Fruit fly (Drosophila melanogaster): Measurements from ENCODE around the gene Mrp4.

The Mrp4 gene

dm6 chr3R:11566769-11567570, 2.1 kb upstream of the Mrp4 start, which contains the start of the genes fabp and sea:
Gene fabp, minus strand, starts transcription at chr3R:11567054.
Gene sea, minus strand, starts transcription at chr3R:11567054.
- TF ChIP-seq CG1529 (GFP tag; optimal IDR thresholded peaks at IDR 0.05): no peak
- 0 out of 2 replicates have a peak, but pooled peaks have one; percentile 17 for TF ChIP-seq CG17328 (GFP tag; IDR thresholded peaks at IDR 0.05)
- TF ChIP-seq CG6791 (GFP tag; IDR thresholded peaks at IDR 0.05; ENCODE audit: partially characterized antibody): 0 out of 3 replicates have a peak, but pooled peaks have one; percentile 23
- peak; percentile 64 for TF ChIP-seq crol (GFP tag; IDR thresholded peaks at IDR 0.05)
- peak; percentile 48; the same call in 2 of the 3 replicates for TF ChIP-seq so (GFP tag; IDR thresholded peaks at IDR 0.05)
- TF ChIP-seq chinmo (GFP tag; IDR thresholded peaks at IDR 0.05; ENCODE audit: partially characterized antibody): peak; percentile 75; the same call in 2 of the 4 replicates
- TF ChIP-seq CG34224 (GFP tag; IDR thresholded peaks at IDR 0.05; ENCODE audit: partially characterized antibody): peak; percentile 22; the same call in 1 of the 3 replicates
- peak; percentile 80 for TF ChIP-seq Jarid2 (GFP tag; optimal IDR thresholded peaks at IDR 0.05)
- TF ChIP-seq bsh (GFP tag; optimal IDR thresholded peaks at IDR 0.05): peak in 1 of 2 experiments; percentile 14
- no peak for TF ChIP-seq CG8290 (GFP tag; optimal IDR thresholded peaks at IDR 0.05)
- TF ChIP-seq CG8290 (tag; optimal IDR thresholded peaks at IDR 0.05): peak in 1 of 2 experiments; percentile 46
- peak; percentile 13 for TF ChIP-seq mam (GFP tag; optimal IDR thresholded peaks at IDR 0.05)
- 0 out of 2 replicates have a peak, but pooled peaks have one; percentile 32 for TF ChIP-seq sna (GFP tag; IDR thresholded peaks at IDR 0.05; ENCODE audit: partially characterized antibody)
- no peak for TF ChIP-seq CG6654 (GFP tag; optimal IDR thresholded peaks at IDR 0.05)
- TF ChIP-seq crp (GFP tag; optimal IDR thresholded peaks at IDR 0.05): no peak
- TF ChIP-seq onecut (GFP tag; IDR thresholded peaks at IDR 0.05): peak; percentile 21; the same call in 1 of the 2 replicates
- TF ChIP-seq Max (GFP tag; optimal IDR thresholded peaks at IDR 0.05): no peak
- TF ChIP-seq Med (GFP tag): peak; percentile 57
- TF ChIP-seq sd (tag; optimal IDR thresholded peaks at IDR 0.05): peak; percentile 85
- peak; percentile 45 for TF ChIP-seq CG6765 (GFP tag; optimal IDR thresholded peaks at IDR 0.05)
- TF ChIP-seq Eip74EF (GFP tag; optimal IDR thresholded peaks at IDR 0.05): peak in 1 of 2 experiments; percentile 19
- peak; percentile 39 for TF ChIP-seq CG10543 (GFP tag; optimal IDR thresholded peaks at IDR 0.05)
- no peak for TF ChIP-seq nmo (GFP tag; optimal IDR thresholded peaks at IDR 0.05)
- peak; percentile 46 for TF ChIP-seq CG13287 (GFP tag; IDR thresholded peaks at IDR 0.05; ENCODE audit: partially characterized antibody)
- TF ChIP-seq Atf-2 (GFP tag; optimal IDR thresholded peaks at IDR 0.05): no peak
- TF ChIP-seq nom (GFP tag; optimal IDR thresholded peaks at IDR 0.05): peak; percentile 72
- peak; percentile 22 for TF ChIP-seq NC2α (GFP tag; optimal IDR thresholded peaks at IDR 0.05)
- TF ChIP-seq gt (GFP tag; IDR thresholded peaks at IDR 0.05): no peak
- peak; percentile 47 for TF ChIP-seq corto (GFP tag; optimal IDR thresholded peaks at IDR 0.05)
- peak; percentile 54; the same call in 2 of the 3 replicates for TF ChIP-seq ci (GFP tag; IDR thresholded peaks at IDR 0.05)
- TF ChIP-seq E2f2 (GFP tag; IDR thresholded peaks at IDR 0.05): peak; percentile 32; the same call in 1 of the 2 replicates
- 0 out of 4 replicates have a peak, but pooled peaks have one; percentile 30 for TF ChIP-seq Dll (GFP tag; IDR thresholded peaks at IDR 0.05; ENCODE audit: partially characterized antibody)
- peak; percentile 40 for TF ChIP-seq CG6813 (GFP tag; optimal IDR thresholded peaks at IDR 0.05)
- peak; percentile 17 for TF ChIP-seq grau (tag; optimal IDR thresholded peaks at IDR 0.05)
- TF ChIP-seq Oli (tag; optimal IDR thresholded peaks at IDR 0.05): no peak
- no peak for TF ChIP-seq phol (tag; optimal IDR thresholded peaks at IDR 0.05)
- no peak for TF ChIP-seq kay (GFP tag; optimal IDR thresholded peaks at IDR 0.05)
- TF ChIP-seq Fer1 (GFP tag; optimal IDR thresholded peaks at IDR 0.05): peak; percentile 23
- TF ChIP-seq sug (tag; optimal IDR thresholded peaks at IDR 0.05): peak; percentile 3
- TF ChIP-seq CG17361 (GFP tag; IDR thresholded peaks at IDR 0.05): no peak
- peak; percentile 94 for TF ChIP-seq CG9215 (GFP tag; IDR thresholded peaks at IDR 0.05)
- 0 out of 2 replicates have a peak, but pooled peaks have one; percentile 25 for TF ChIP-seq sim (GFP tag; IDR thresholded peaks at IDR 0.05)
- TF ChIP-seq Bteb2 (GFP tag; optimal IDR thresholded peaks at IDR 0.05): no peak
- 0 out of 3 replicates have a peak, but pooled peaks have one; percentile 50 for TF ChIP-seq HLH4C (GFP tag; IDR thresholded peaks at IDR 0.05; ENCODE audit: partially characterized antibody)
- no peak for TF ChIP-seq Scr (GFP tag; IDR thresholded peaks at IDR 0.05; ENCODE audit: partially characterized antibody)
- TF ChIP-seq Chrac-16 (GFP tag; optimal IDR thresholded peaks at IDR 0.05): no peak
